Fruit fly (Drosophila melanogaster): ENCODE measurements around the gene CG33642.
A peak's percentile ranks its signal among the peaks of the same experiment; 100 is the strongest.

The CG33642 gene

DNA sequence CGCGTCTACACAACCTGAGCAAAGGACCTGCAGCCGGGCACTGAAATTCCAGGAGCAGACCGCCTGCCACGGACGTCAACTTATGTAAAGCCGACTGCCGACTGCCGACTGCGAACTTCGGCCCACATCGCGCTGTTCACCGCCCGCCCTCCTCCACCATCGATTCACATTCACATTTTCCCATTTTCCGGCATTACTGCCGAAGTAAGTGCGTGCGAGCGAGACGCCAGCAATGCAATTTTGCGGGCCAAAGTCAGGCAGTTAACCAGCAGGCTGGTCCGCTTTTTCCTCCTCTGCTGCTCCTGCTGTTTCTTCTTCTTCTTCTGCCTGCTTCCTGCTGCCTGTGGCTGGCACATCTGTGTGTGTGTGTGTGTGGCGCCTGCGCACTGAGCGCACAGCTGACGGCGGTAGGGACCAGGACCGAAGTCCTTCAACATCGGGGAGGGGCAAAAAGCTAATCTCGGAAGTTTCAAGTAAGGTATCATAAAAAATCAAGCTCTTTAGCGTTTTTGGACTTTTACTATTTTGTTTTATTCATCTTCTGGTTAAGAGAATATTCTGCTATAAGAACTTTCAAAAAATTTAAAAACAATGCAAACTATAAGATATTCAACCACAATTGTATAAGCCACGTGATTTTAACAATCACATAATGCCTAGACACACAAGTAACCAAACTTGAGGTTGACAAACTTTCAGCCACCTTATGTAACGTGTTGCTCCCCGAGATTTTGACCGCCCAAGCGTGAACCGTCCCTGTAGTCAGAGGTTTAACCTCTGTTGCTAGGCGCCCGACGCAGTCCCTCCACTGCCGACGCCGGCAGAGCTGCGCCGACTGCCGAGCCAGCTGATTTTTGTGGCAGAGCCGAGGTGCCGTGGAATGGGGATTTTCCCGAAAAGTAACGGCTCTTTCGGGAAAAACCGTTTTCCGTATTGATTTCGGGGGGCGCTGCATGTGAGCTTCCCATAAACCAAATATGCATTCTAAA, 18.3 kb downstream of the CG33642 start (continued):
- TF ChIP-seq fd64A (GFP tag; optimal IDR thresholded peaks at IDR 0.05) (no peak), Atf3 (GFP tag; optimal IDR thresholded peaks at IDR 0.05) (no peak), HLHmδ (GFP tag; optimal IDR thresholded peaks at IDR 0.05) (no peak), CG3407 (GFP tag; optimal IDR thresholded peaks at IDR 0.05) (no peak), Pdp1 (GFP tag; optimal IDR thresholded peaks at IDR 0.05) (peak; percentile 66 to 95), Dip3 (GFP tag; optimal IDR thresholded peaks at IDR 0.05) (peak; percentile 33), CG32767 (GFP tag; IDR thresholded peaks at IDR 0.05) (no peak), CG10462 (GFP tag; optimal IDR thresholded peaks at IDR 0.05) (peak; percentile 10), CkIIα-i1 (GFP tag; IDR thresholded peaks at IDR 0.05) (no peak), knrl (GFP tag; IDR thresholded peaks at IDR 0.05; ENCODE audit: partially characterized antibody) (peak; percentile 37; the same call in 2 of the 3 replicates), CG17186 (GFP tag; optimal IDR thresholded peaks at IDR 0.05) (no peak), Sox102F (GFP tag; optimal IDR thresholded peaks at IDR 0.05) (peak; percentile 24), CG13894 (tag; optimal IDR thresholded peaks at IDR 0.05) (peak; percentile 59), CG13123 (GFP tag; optimal IDR thresholded peaks at IDR 0.05) (no peak), psq (GFP tag; optimal IDR thresholded peaks at IDR 0.05) (no peak), so (GFP tag; IDR thresholded peaks at IDR 0.05) (0 out of 3 replicates have a peak, but pooled peaks have one; percentile 52), CoRest (tag; optimal IDR thresholded peaks at IDR 0.05) (peak; percentile 53), Trl (optimal IDR thresholded peaks at IDR 0.05) (no peak), Trl (GFP tag; optimal IDR thresholded peaks at IDR 0.05) (peak; percentile 33), CG4282 (GFP tag; optimal IDR thresholded peaks at IDR 0.05) (no peak), Poxn (GFP tag; IDR thresholded peaks at IDR 0.05) (no peak), trem (tag; optimal IDR thresholded peaks at IDR 0.05) (peak; percentile 9), Antp (GFP tag; optimal IDR thresholded peaks at IDR 0.05) (peak; percentile 57), sna (GFP tag; IDR thresholded peaks at IDR 0.05; ENCODE audit: partially characterized antibody) (no peak), CG7372 (GFP tag; IDR thresholded peaks at IDR 0.05) (no peak; the same call in 1 of the 2 replicates), Optix (GFP tag; IDR thresholded peaks at IDR 0.05) (no peak), lab (GFP tag; optimal IDR thresholded peaks at IDR 0.05) (peak; percentile 53), sd (tag; optimal IDR thresholded peaks at IDR 0.05) (no peak), trh (GFP tag; optimal IDR thresholded peaks at IDR 0.05) (no peak), tx (GFP tag; optimal IDR thresholded peaks at IDR 0.05) (peak; percentile 19), CG30403 (GFP tag; optimal IDR thresholded peaks at IDR 0.05) (peak; percentile 77), NfI (GFP tag; optimal IDR thresholded peaks at IDR 0.05) (peak; percentile 38), run (tag; optimal IDR thresholded peaks at IDR 0.05) (no peak), jumu (GFP tag; optimal IDR thresholded peaks at IDR 0.05) (peak; percentile 37), CG9609 (GFP tag; optimal IDR thresholded peaks at IDR 0.05) (peak; percentile 68), Hsf (GFP tag; optimal IDR thresholded peaks at IDR 0.05) (peak; percentile 41), Blimp-1 (GFP tag; optimal IDR thresholded peaks at IDR 0.05) (no peak), CG11093 (GFP tag; IDR thresholded peaks at IDR 0.05) (no peak), CG4360 (GFP tag; IDR thresholded peaks at IDR 0.05) (no peak), chm (GFP tag; IDR thresholded peaks at IDR 0.05) (no peak), CG15011 (GFP tag; optimal IDR thresholded peaks at IDR 0.05) (peak; percentile 32), Awh (GFP tag; IDR thresholded peaks at IDR 0.05) (no peak), Vsx1 (GFP tag; optimal IDR thresholded peaks at IDR 0.05) (no peak), cato (GFP tag; optimal IDR thresholded peaks at IDR 0.05; ENCODE audit: borderline replicate concordance) (no peak), CG9437 (GFP tag; optimal IDR thresholded peaks at IDR 0.05) (no peak), Myb (GFP tag; optimal IDR thresholded peaks at IDR 0.05) (peak; percentile 26), Xbp1 (GFP tag; optimal IDR thresholded peaks at IDR 0.05) (peak; percentile 50), Bteb2 (GFP tag; optimal IDR thresholded peaks at IDR 0.05) (peak; percentile 10), CG8089 (GFP tag; optimal IDR thresholded peaks at IDR 0.05) (no peak)

All from whole organism, embryonic.